Fruit fly (Drosophila melanogaster) whole organism, wandering third instar larva: ENCODE measurements around the gene rictor.

Experiments used
- Abd-B ChIP-seq: fragments of >200 bp; optimal IDR thresholded peaks from 2 replicates; lab custom pipeline; 2017; ENCODE audit warnings: missing biosample characterization, missing genetic modification characterization
- CG32264 ChIP-seq: fragments of 200-800 bp; sonication (Bioruptor generic); optimal IDR thresholded peaks from 2 replicates; lab custom pipeline; 2016; ENCODE audit warnings: missing biosample characterization, missing genetic modification characterization
- CG9705 ChIP-seq: fragments of 200-800 bp; sonication (Bioruptor generic); optimal IDR thresholded peaks from 2 replicates; lab custom pipeline; 2018; ENCODE audit warnings: missing biosample characterization, mild to moderate bottlenecking, missing genetic modification characterization
- CrebA ChIP-seq: fragments of 200-800 bp; sonication (Bioruptor generic); optimal IDR thresholded peaks from 2 replicates; lab custom pipeline; 2016; ENCODE audit warnings: missing biosample characterization, mild to moderate bottlenecking, missing genetic modification characterization, borderline replicate concordance
- Dfd ChIP-seq: fragments of >200 bp; optimal IDR thresholded peaks from 2 replicates; lab custom pipeline; 2017; ENCODE audit warnings: missing biosample characterization, missing genetic modification characterization
- Dif ChIP-seq: fragments of 200-275, 200-300 bp; sonication (Bioruptor generic); optimal IDR thresholded peaks from 2 replicates; lab custom pipeline; 2018; ENCODE audit warnings: missing biosample characterization, missing genetic modification characterization; ENCODE audit not compliant: partially characterized antibody
- GATAd ChIP-seq: sonication (Bioruptor generic); optimal IDR thresholded peaks from 2 replicates; lab custom pipeline; 2016; ENCODE audit warnings: missing biosample characterization, missing genetic modification characterization
- HLH106 ChIP-seq: fragments of 200-800 bp; optimal IDR thresholded peaks from 3 replicates; lab custom pipeline; 2019; ENCODE audit warnings: missing biosample characterization, mild to moderate bottlenecking, missing genetic modification characterization, moderate library complexity
- Hnf4 ChIP-seq: fragments of 200-800 bp; sonication (Bioruptor generic); optimal IDR thresholded peaks from 2 replicates; lab custom pipeline; 2016; ENCODE audit warnings: missing biosample characterization, mild to moderate bottlenecking, missing genetic modification characterization
- Hr78 ChIP-seq: fragments of >200 bp; optimal IDR thresholded peaks from 2 replicates; lab custom pipeline; 2017; ENCODE audit warnings: missing biosample characterization, missing genetic modification characterization
- Hr83 ChIP-seq: fragments of 200-300 bp; sonication (Bioruptor generic); optimal IDR thresholded peaks from 2 replicates; lab custom pipeline; 2016; ENCODE audit warnings: missing biosample characterization, mild to moderate bottlenecking, missing genetic modification characterization, moderate library complexity; ENCODE audit not compliant: poor library complexity, severe bottlenecking
- Jra ChIP-seq: sonication (Bioruptor generic); optimal IDR thresholded peaks from 2 replicates; lab custom pipeline; 2016; ENCODE audit warnings: missing biosample characterization, missing genetic modification characterization
- Mio ChIP-seq: sonication (Bioruptor generic); optimal IDR thresholded peaks from 2 replicates; lab custom pipeline; 2016; ENCODE audit warnings: missing biosample characterization, missing genetic modification characterization
- Myc ChIP-seq: fragments of >200 bp; optimal IDR thresholded peaks from 2 replicates; lab custom pipeline; 2017
- N ChIP-seq: fragments of >200 bp; optimal IDR thresholded peaks from 2 replicates; lab custom pipeline; 2018; ENCODE audit warnings: missing biosample characterization, missing external identifiers, missing genetic modification characterization
- OdsH ChIP-seq: fragments of 200-800 bp; sonication (Bioruptor generic); optimal IDR thresholded peaks from 2 replicates; lab custom pipeline; 2016; ENCODE audit warnings: missing biosample characterization, mild to moderate bottlenecking, missing genetic modification characterization
- Rel ChIP-seq, 2 experiments: fragments of 200-800 bp; sonication (Bioruptor generic) in 1 of 2; optimal IDR thresholded peaks; 2 replicates in 1 of 2; 3 replicates in 1 of 2; lab custom pipeline; 2016 to 2019; ENCODE audit warnings: mild to moderate bottlenecking in 2 of 2, missing biosample characterization in 2 of 2, missing genetic modification characterization in 2 of 2, moderate library complexity in 1 of 2
- Sp1 ChIP-seq: fragments of 200-800 bp; sonication (Bioruptor generic); optimal IDR thresholded peaks from 3 replicates; lab custom pipeline; 2019; ENCODE audit warnings: missing biosample characterization, mild to moderate bottlenecking, missing genetic modification characterization, moderate library complexity
- Vsx2 ChIP-seq: fragments of 200-300, 225-300 bp; sonication (Bioruptor generic); optimal IDR thresholded peaks from 2 replicates; lab custom pipeline; 2018; ENCODE audit warnings: missing biosample characterization, missing genetic modification characterization; ENCODE audit not compliant: partially characterized antibody
- br ChIP-seq: fragments of 200-800 bp; sonication (Bioruptor generic); optimal IDR thresholded peaks from 2 replicates; lab custom pipeline; 2016; ENCODE audit warnings: missing biosample characterization, missing genetic modification characterization
- brk ChIP-seq: fragments of 200-800 bp; sonication (Bioruptor generic); optimal IDR thresholded peaks from 2 replicates; lab custom pipeline; 2016; ENCODE audit warnings: missing biosample characterization, mild to moderate bottlenecking, missing genetic modification characterization
- dl ChIP-seq, 2 experiments: fragments of 175-275, 200-275 bp in 1 of 2; fragments of 200-275 bp in 1 of 2; sonication (Bioruptor generic); optimal IDR thresholded peaks; lab custom pipeline; 2018; ENCODE audit warnings: mild to moderate bottlenecking in 2 of 2, missing biosample characterization in 2 of 2, missing genetic modification characterization in 2 of 2, moderate library complexity in 2 of 2; ENCODE audit not compliant: partially characterized antibody in 2 of 2, insufficient read depth in 1 of 2
- dmrt93B ChIP-seq: fragments of 200-800 bp; sonication (Bioruptor generic); optimal IDR thresholded peaks from 2 replicates; lab custom pipeline; 2018; ENCODE audit warnings: missing biosample characterization, mild to moderate bottlenecking, missing genetic modification characterization
- dsf ChIP-seq: sonication (Bioruptor generic); optimal IDR thresholded peaks from 2 replicates; lab custom pipeline; 2016; ENCODE audit warnings: missing biosample characterization, missing genetic modification characterization, borderline replicate concordance
- ey ChIP-seq: fragments of 200-800 bp; sonication (Bioruptor generic); optimal IDR thresholded peaks from 2 replicates; lab custom pipeline; 2016; ENCODE audit warnings: missing biosample characterization, missing genetic modification characterization
- foxo ChIP-seq, 2 experiments: fragments of 200-800 bp; sonication (Bioruptor generic); optimal IDR thresholded peaks; 2 replicates in 1 of 2; 3 replicates in 1 of 2; lab custom pipeline; 2016 to 2017; ENCODE audit warnings: missing biosample characterization in 2 of 2, missing genetic modification characterization in 2 of 2
- fru ChIP-seq: fragments of 200-800 bp; sonication (Bioruptor generic); optimal IDR thresholded peaks from 3 replicates; lab custom pipeline; 2016; ENCODE audit warnings: missing biosample characterization, mild to moderate bottlenecking, missing genetic modification characterization
- h ChIP-seq: fragments of 200-800 bp; sonication (Bioruptor generic); optimal IDR thresholded peaks from 3 replicates; lab custom pipeline; 2016; ENCODE audit warnings: missing biosample characterization, mild to moderate bottlenecking, missing genetic modification characterization
- jim ChIP-seq: fragments of 175-275, 200-325 bp; sonication (Bioruptor generic); optimal IDR thresholded peaks from 2 replicates; lab custom pipeline; 2016; ENCODE audit warnings: missing biosample characterization, mild to moderate bottlenecking, missing genetic modification characterization
- lola ChIP-seq: fragments of >200 bp; optimal IDR thresholded peaks from 2 replicates; lab custom pipeline; 2017; ENCODE audit warnings: missing biosample characterization, missing genetic modification characterization
- psq ChIP-seq: fragments of 200-800 bp; sonication (Bioruptor generic); optimal IDR thresholded peaks from 3 replicates; lab custom pipeline; 2017; ENCODE audit warnings: missing biosample characterization, mild to moderate bottlenecking, missing genetic modification characterization, moderate library complexity
- rgr ChIP-seq: fragments of 200-800 bp; sonication (Bioruptor generic); optimal IDR thresholded peaks from 3 replicates; lab custom pipeline; 2016; ENCODE audit warnings: missing biosample characterization, mild to moderate bottlenecking, missing genetic modification characterization
- sage ChIP-seq: fragments of 200-800 bp; sonication (Bioruptor generic); optimal IDR thresholded peaks from 2 replicates; lab custom pipeline; 2016; ENCODE audit warnings: missing biosample characterization, mild to moderate bottlenecking, missing genetic modification characterization
- sv ChIP-seq: fragments of 200-800 bp; sonication (Bioruptor generic); optimal IDR thresholded peaks from 3 replicates; lab custom pipeline; 2016; ENCODE audit warnings: missing biosample characterization, missing genetic modification characterization
- tai ChIP-seq: sonication (Bioruptor generic); optimal IDR thresholded peaks from 2 replicates; lab custom pipeline; 2016; ENCODE audit warnings: missing biosample characterization, missing genetic modification characterization
- usp ChIP-seq: fragments of >200 bp; optimal IDR thresholded peaks from 2 replicates; lab custom pipeline; 2017; ENCODE audit warnings: missing biosample characterization, missing genetic modification characterization
- woc ChIP-seq: sonication (Bioruptor generic); optimal IDR thresholded peaks from 2 replicates; lab custom pipeline; 2016; ENCODE audit warnings: missing biosample characterization, mild to moderate bottlenecking, missing genetic modification characterization

The rictor gene

DNA sequence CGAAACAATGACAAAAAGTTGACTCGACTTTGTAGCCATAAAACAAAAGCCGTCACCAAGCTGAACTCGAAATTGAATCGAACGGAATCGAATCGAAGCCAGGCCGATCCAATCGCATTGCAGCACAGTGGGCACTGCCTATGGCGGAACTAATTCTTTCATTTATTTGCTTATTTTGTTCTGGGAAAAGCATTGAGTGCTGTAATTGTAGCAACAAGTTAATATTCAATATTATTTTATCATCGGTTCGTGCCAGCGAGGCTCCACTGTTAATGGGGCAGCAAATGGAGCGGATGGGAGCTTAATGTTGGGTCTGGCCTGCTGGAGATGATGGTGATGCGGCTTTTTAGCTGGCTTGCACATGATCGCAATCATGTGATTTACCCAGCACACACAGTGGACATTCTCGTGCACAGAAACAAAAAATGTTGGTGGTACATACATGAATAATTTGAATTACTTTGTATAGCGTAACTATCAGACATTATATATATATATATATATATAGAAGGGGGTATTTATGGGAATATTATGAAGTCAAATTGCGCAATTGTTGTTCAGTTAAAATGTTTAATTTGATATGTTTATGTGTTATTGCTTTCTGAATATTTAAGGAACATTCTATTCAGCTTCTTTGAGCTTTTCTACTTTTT, 28.4 kb upstream of the rictor start:
- peak; percentile 98 for TF ChIP-seq woc (GFP tag; lab: Kevin White, UChicago)
- TF ChIP-seq brk, result peak; percentile 92
- peak; percentile 95 for TF ChIP-seq Jra (GFP tag; lab: Kevin White, UChicago)
- TF ChIP-seq Hr78 (GFP tag; lab: Kevin White, UChicago), result no peak
- TF ChIP-seq HLH106, result peak; percentile 98
- peak; percentile 98 for TF ChIP-seq br
- TF ChIP-seq sv (GFP tag; lab: Kevin White, UChicago), result peak; percentile 80
- peak; percentile 95 for TF ChIP-seq Hr83 (GFP tag; lab: Kevin White, UChicago)
- no peak for TF ChIP-seq usp (GFP tag; lab: Kevin White, UChicago)
- no peak for TF ChIP-seq Dfd (GFP tag; lab: Kevin White, UChicago)
- TF ChIP-seq lola (GFP tag; lab: Kevin White, UChicago), result no peak
- TF ChIP-seq N (GFP tag; lab: Kevin White, UChicago), result no peak
- no peak for TF ChIP-seq dl (GFP tag; optimal IDR thresholded peaks at IDR 0.05; lab: Kevin White, UChicago; ENCODE audit: insufficient read depth in 1 of 2, partially characterized antibody in 2 of 2)
- peak; percentile 82 for TF ChIP-seq CrebA
- TF ChIP-seq tai (GFP tag; lab: Kevin White, UChicago), result peak; percentile 97
- TF ChIP-seq Dif (GFP tag; lab: Kevin White, UChicago), result no peak
- TF ChIP-seq dsf (GFP tag; lab: Kevin White, UChicago), result peak; percentile 87
- peak; percentile 94 for TF ChIP-seq OdsH
- TF ChIP-seq GATAd (GFP tag; lab: Kevin White, UChicago), result peak; percentile 93
- TF ChIP-seq rgr (GFP tag; lab: Kevin White, UChicago), result peak; percentile 97
- TF ChIP-seq CG9705 (GFP tag; lab: Kevin White, UChicago), result peak; percentile 97
- peak; percentile 90 for TF ChIP-seq jim (GFP tag; lab: Kevin White, UChicago)
- TF ChIP-seq h (GFP tag; lab: Kevin White, UChicago), result peak; percentile 98
- TF ChIP-seq psq (GFP tag; lab: Kevin White, UChicago), result peak; percentile 92
- peak; percentile 96 for TF ChIP-seq dmrt93B (GFP tag; lab: Kevin White, UChicago)
- TF ChIP-seq CG32264, result peak; percentile 97
- TF ChIP-seq Hnf4 (GFP tag; lab: Kevin White, UChicago), result peak; percentile 99
- TF ChIP-seq ey (GFP tag; lab: Kevin White, UChicago), result peak; percentile 98
- TF ChIP-seq Myc (lab: Kevin White, UChicago), result no peak
- peak; percentile 78 for TF ChIP-seq Mio (GFP tag; lab: Kevin White, UChicago)
- TF ChIP-seq foxo (GFP tag; optimal IDR thresholded peaks at IDR 0.05; lab: Kevin White, UChicago), result peak; percentile 92 to 98
- TF ChIP-seq Abd-B (GFP tag; lab: Kevin White, UChicago), result no peak
- no peak for TF ChIP-seq Vsx2 (GFP tag; lab: Kevin White, UChicago)
- TF ChIP-seq sage (GFP tag; lab: Kevin White, UChicago), result peak; percentile 97
- TF ChIP-seq Rel (GFP tag; optimal IDR thresholded peaks at IDR 0.05; lab: Kevin White, UChicago), result peak; percentile 92
- TF ChIP-seq Rel (tag; optimal IDR thresholded peaks at IDR 0.05; lab: Kevin White, UChicago), result peak; percentile 91
- TF ChIP-seq fru, result peak; percentile 98
- TF ChIP-seq Sp1 (GFP tag; lab: Kevin White, UChicago), result peak; percentile 96

DNA sequence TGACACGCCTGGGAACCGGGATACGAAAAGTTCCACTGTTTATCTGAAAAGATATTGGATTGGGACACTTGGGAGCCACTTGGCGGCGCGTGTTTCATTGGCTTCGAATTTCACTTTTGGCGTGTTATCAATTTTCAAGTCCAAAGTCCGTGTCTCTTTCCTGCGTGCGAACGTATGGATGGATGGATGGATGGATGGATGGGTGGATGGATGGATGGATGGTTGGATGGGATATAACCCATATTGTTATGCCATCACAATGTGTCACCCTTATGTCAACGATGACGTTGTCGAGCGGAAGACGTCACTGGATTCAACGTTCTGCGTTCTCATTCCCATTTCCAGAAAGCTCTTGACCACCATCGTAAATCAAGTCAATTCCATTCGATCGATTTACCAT, 26.7 kb upstream of the rictor start:
- TF ChIP-seq Hr83 (GFP tag; lab: Kevin White, UChicago), result no peak
- TF ChIP-seq dmrt93B (GFP tag; lab: Kevin White, UChicago), result no peak
- TF ChIP-seq N (GFP tag; lab: Kevin White, UChicago), result no peak
- TF ChIP-seq Myc (lab: Kevin White, UChicago), result no peak
- no peak for TF ChIP-seq sage (GFP tag; lab: Kevin White, UChicago)
- TF ChIP-seq psq (GFP tag; lab: Kevin White, UChicago), result no peak
- no peak for TF ChIP-seq Abd-B (GFP tag; lab: Kevin White, UChicago)
